Fruit fly (Drosophila melanogaster) whole organism, embryonic: ENCODE measurements around the gene CG34417.

Experiments used
- CG12769 ChIP-seq: fragments of 200-800 bp; sonication (Bioruptor generic); optimal IDR thresholded peaks from 2 replicates; lab custom pipeline; 2019; ENCODE audit warnings: missing biosample characterization, mild to moderate bottlenecking, missing genetic modification characterization, moderate library complexity
- CG13775 ChIP-seq: fragments of 200-800 bp; sonication (Bioruptor generic); optimal IDR thresholded peaks from 3 replicates; lab custom pipeline; 2017; ENCODE audit warnings: missing biosample characterization, mild to moderate bottlenecking, missing genetic modification characterization
- CG14710 ChIP-seq: fragments of 200-800 bp; sonication (Bioruptor generic); optimal IDR thresholded peaks from 3 replicates; lab custom pipeline; 2019; ENCODE audit warnings: missing biosample characterization, mild to moderate bottlenecking, missing genetic modification characterization, moderate library complexity
- CG15269 ChIP-seq: fragments of 200-800 bp; sonication (Bioruptor generic); optimal IDR thresholded peaks from 2 replicates; lab custom pipeline; 2018; ENCODE audit warnings: missing biosample characterization, mild to moderate bottlenecking, missing genetic modification characterization, moderate library complexity
- CG16813 ChIP-seq: fragments of 200-800 bp; sonication (Bioruptor generic); IDR thresholded peaks from 3 replicates; pipeline ENCODE4 v1.3.6; 2022; ENCODE audit warnings: missing biosample characterization, missing genetic modification characterization; ENCODE audit not compliant: partially characterized antibody
- CG18011 ChIP-seq: fragments of 200-800 bp; sonication (Bioruptor generic); optimal IDR thresholded peaks from 2 replicates; lab custom pipeline; 2017; ENCODE audit warnings: missing biosample characterization, missing genetic modification characterization, mild to moderate bottlenecking, moderate library complexity, missing genotype
- CG1832 ChIP-seq: fragments of 200-800 bp; sonication (Bioruptor generic); optimal IDR thresholded peaks from 2 replicates; lab custom pipeline; 2017; ENCODE audit warnings: missing biosample characterization, mild to moderate bottlenecking, missing genetic modification characterization, inconsistent platforms
- CG2199 ChIP-seq: fragments of 200-800 bp; sonication (Bioruptor generic); IDR thresholded peaks from 3 replicates; pipeline ENCODE4 v1.3.6; 2022; ENCODE audit warnings: missing biosample characterization, missing genetic modification characterization
- CG2889 ChIP-seq: fragments of 200-800 bp; sonication (Bioruptor generic); IDR thresholded peaks from 3 replicates; pipeline ENCODE4 v1.3.6; 2022; ENCODE audit warnings: missing biosample characterization, missing genetic modification characterization
- CG30431 ChIP-seq: fragments of 200-800 bp; sonication (Bioruptor generic); optimal IDR thresholded peaks from 2 replicates; lab custom pipeline; 2017; ENCODE audit warnings: missing biosample characterization, missing genetic modification characterization
- CG3065 ChIP-seq: fragments of 200-800 bp; sonication (Bioruptor generic); optimal IDR thresholded peaks from 2 replicates; lab custom pipeline; 2016; ENCODE audit warnings: missing biosample characterization, missing genetic modification characterization
- CG31388 ChIP-seq: fragments of 200-800 bp; sonication (Bioruptor generic); optimal IDR thresholded peaks from 2 replicates; lab custom pipeline; 2016; ENCODE audit warnings: missing biosample characterization, missing genetic modification characterization
- CG3163 ChIP-seq: fragments of 200-800 bp; sonication (Bioruptor generic); optimal IDR thresholded peaks from 3 replicates; lab custom pipeline; 2016; ENCODE audit warnings: missing biosample characterization, missing genetic modification characterization
- CG42726 ChIP-seq: fragments of 200-800 bp; sonication (Bioruptor generic); IDR thresholded peaks from 2 replicates; pipeline ENCODE4 v1.3.6; 2022; ENCODE audit warnings: missing biosample characterization, missing genetic modification characterization; ENCODE audit not compliant: partially characterized antibody
- CG4617 ChIP-seq: fragments of 200-800 bp; sonication (Bioruptor generic); optimal IDR thresholded peaks from 3 replicates; lab custom pipeline; 2016; ENCODE audit warnings: missing biosample characterization, missing genetic modification characterization, borderline replicate concordance
- CG5245 ChIP-seq: fragments of 200-800 bp; sonication (Bioruptor generic); optimal IDR thresholded peaks from 3 replicates; lab custom pipeline; 2016; ENCODE audit warnings: missing biosample characterization, missing genetic modification characterization
- CG7786 ChIP-seq: fragments of 200-800 bp; sonication (Bioruptor generic); optimal IDR thresholded peaks from 2 replicates; lab custom pipeline; 2016; ENCODE audit warnings: missing biosample characterization, missing genetic modification characterization
- CG7839 ChIP-seq: fragments of 200-800 bp; sonication (Bioruptor generic); optimal IDR thresholded peaks from 3 replicates; lab custom pipeline; 2018; ENCODE audit warnings: missing biosample characterization, mild to moderate bottlenecking, missing genetic modification characterization, moderate library complexity
- CG8290 ChIP-seq, 3 experiments: fragments of 200-800 bp; sonication (Bioruptor generic); optimal IDR thresholded peaks; 2 replicates each; lab custom pipeline; 2016 to 2019; ENCODE audit warnings: missing biosample characterization in 3 of 3, missing genetic modification characterization in 3 of 3, mild to moderate bottlenecking in 2 of 3, moderate library complexity in 1 of 3
- CG9215 ChIP-seq: fragments of 200-800 bp; sonication (Bioruptor generic); IDR thresholded peaks from 2 replicates; pipeline ENCODE4 v1.3.6; 2022; ENCODE audit warnings: missing biosample characterization, missing genetic modification characterization
- CoRest ChIP-seq: fragments of 200-800 bp; sonication (Bioruptor generic); optimal IDR thresholded peaks from 3 replicates; lab custom pipeline; 2018; ENCODE audit warnings: missing biosample characterization, mild to moderate bottlenecking, missing genetic modification characterization, moderate library complexity
- D19A ChIP-seq: fragments of 200-800 bp; optimal IDR thresholded peaks from 3 replicates; lab custom pipeline; 2019; ENCODE audit warnings: missing biosample characterization, mild to moderate bottlenecking, missing genetic modification characterization, moderate library complexity
- Dfd ChIP-seq, 2 experiments: fragments of >200 bp; optimal IDR thresholded peaks; 2 replicates each; lab custom pipeline; 2017; ENCODE audit warnings: missing biosample characterization in 2 of 2, missing genetic modification characterization in 2 of 2
- Dip2 ChIP-seq: fragments of 200-800 bp; sonication (Bioruptor generic); IDR thresholded peaks from 2 replicates; pipeline ENCODE4 v1.3.6; 2022; ENCODE audit warnings: missing biosample characterization, missing genetic modification characterization
- Dref ChIP-seq: fragments of 200-800 bp; sonication (Bioruptor generic); IDR thresholded peaks from 2 replicates; pipeline ENCODE4 v1.3.6; 2022; ENCODE audit warnings: missing biosample characterization, missing genetic modification characterization
- E2f2 ChIP-seq: fragments of 200-800 bp; sonication (Bioruptor generic); IDR thresholded peaks from 2 replicates; pipeline ENCODE4 v1.3.6; 2022; ENCODE audit warnings: missing biosample characterization, missing genetic modification characterization
- GATAe ChIP-seq: fragments of 200-800 bp; sonication (Bioruptor generic); conservative IDR thresholded peaks from 2 replicates; pipeline ENCODE4 v1.3.6; 2022; ENCODE audit warnings: missing biosample characterization, missing genetic modification characterization
- HLH4C ChIP-seq: fragments of 200-800 bp; sonication (Bioruptor generic); IDR thresholded peaks from 3 replicates; pipeline ENCODE4 v1.3.6; 2022; ENCODE audit warnings: missing biosample characterization, missing genetic modification characterization; ENCODE audit not compliant: partially characterized antibody
- HLH54F ChIP-seq: fragments of 200-800 bp; sonication (Bioruptor generic); optimal IDR thresholded peaks from 3 replicates; lab custom pipeline; 2016; ENCODE audit warnings: missing biosample characterization, missing genetic modification characterization
- Hey ChIP-seq: fragments of 200-800 bp; sonication (Bioruptor generic); optimal IDR thresholded peaks from 3 replicates; lab custom pipeline; 2018; ENCODE audit warnings: missing biosample characterization, mild to moderate bottlenecking, missing genetic modification characterization
- MESR4 ChIP-seq: fragments of 200-800 bp; sonication (Bioruptor generic); optimal IDR thresholded peaks from 2 replicates; lab custom pipeline; 2018; ENCODE audit warnings: missing biosample characterization, mild to moderate bottlenecking, missing genetic modification characterization, moderate library complexity
- Rx ChIP-seq: fragments of 200-800 bp; sonication (Bioruptor generic); IDR thresholded peaks from 2 replicates; pipeline ENCODE4 v1.3.6; 2022; ENCODE audit warnings: missing biosample characterization, missing genetic modification characterization
- ab ChIP-seq: fragments of 200-800 bp; sonication (Bioruptor generic); optimal IDR thresholded peaks from 2 replicates; lab custom pipeline; 2016; ENCODE audit warnings: missing biosample characterization, missing genetic modification characterization
- crp ChIP-seq, 2 experiments: fragments of 200-800 bp; sonication (Bioruptor generic); optimal IDR thresholded peaks; 2 replicates in 1 of 2; 3 replicates in 1 of 2; lab custom pipeline; 2017; ENCODE audit warnings: missing biosample characterization in 2 of 2, missing genetic modification characterization in 2 of 2, mild to moderate bottlenecking in 1 of 2, moderate library complexity in 1 of 2
- cwo ChIP-seq: fragments of 200-800 bp; sonication (Bioruptor generic); optimal IDR thresholded peaks from 3 replicates; lab custom pipeline; 2017; ENCODE audit warnings: missing biosample characterization, missing genetic modification characterization, mild to moderate bottlenecking, moderate library complexity, missing genetic modification reagents
- dmrt11E ChIP-seq: fragments of 200-800 bp; sonication (Bioruptor generic); optimal IDR thresholded peaks from 3 replicates; lab custom pipeline; 2018; ENCODE audit warnings: missing biosample characterization, mild to moderate bottlenecking, missing genetic modification characterization, moderate library complexity
- ftz-f1 ChIP-seq: fragments of 200-800 bp; sonication (Bioruptor generic); optimal IDR thresholded peaks from 2 replicates; lab custom pipeline; 2016; ENCODE audit warnings: missing biosample characterization, missing genetic modification characterization
- gcm ChIP-seq: fragments of 200-800 bp; sonication (Bioruptor generic); optimal IDR thresholded peaks from 2 replicates; lab custom pipeline; 2019; ENCODE audit warnings: missing biosample characterization, mild to moderate bottlenecking, missing genetic modification characterization, moderate library complexity
- jing ChIP-seq: fragments of 200-800 bp; sonication (Bioruptor generic); optimal IDR thresholded peaks from 2 replicates; lab custom pipeline; 2018; ENCODE audit warnings: missing biosample characterization, mild to moderate bottlenecking, missing genetic modification characterization
- psq ChIP-seq: fragments of 200-800 bp; sonication (Bioruptor generic); optimal IDR thresholded peaks from 2 replicates; lab custom pipeline; 2017; ENCODE audit warnings: missing biosample characterization, missing genetic modification characterization
- pum ChIP-seq: fragments of 200-800 bp; sonication (Bioruptor generic); optimal IDR thresholded peaks from 2 replicates; lab custom pipeline; 2016; ENCODE audit warnings: missing biosample characterization, missing genetic modification characterization
- ranshi ChIP-seq: fragments of 200-800 bp; sonication (Bioruptor generic); IDR thresholded peaks from 2 replicates; pipeline ENCODE4 v1.3.6; 2022; ENCODE audit warnings: missing biosample characterization, missing genetic modification characterization
- shn ChIP-seq: fragments of 200-800 bp; sonication (Bioruptor generic); optimal IDR thresholded peaks from 3 replicates; lab custom pipeline; 2016; ENCODE audit warnings: missing biosample characterization, missing genetic modification characterization
- sug ChIP-seq: fragments of 200-800 bp; optimal IDR thresholded peaks from 2 replicates; lab custom pipeline; 2019; ENCODE audit warnings: missing biosample characterization, mild to moderate bottlenecking, missing genetic modification characterization, moderate library complexity
- trem ChIP-seq: fragments of 200-800 bp; optimal IDR thresholded peaks from 3 replicates; lab custom pipeline; 2019; ENCODE audit warnings: missing biosample characterization, mild to moderate bottlenecking, missing genetic modification characterization, moderate library complexity
- tx ChIP-seq: fragments of 200-800 bp; sonication (Bioruptor generic); optimal IDR thresholded peaks from 2 replicates; lab custom pipeline; 2016; ENCODE audit warnings: missing biosample characterization, missing genetic modification characterization
- unpg ChIP-seq: fragments of 200-800 bp; sonication (Bioruptor generic); optimal IDR thresholded peaks from 3 replicates; lab custom pipeline; 2018; ENCODE audit warnings: missing biosample characterization, mild to moderate bottlenecking, missing genetic modification characterization, moderate library complexity
- wor ChIP-seq: fragments of 200-800 bp; sonication (Bioruptor generic); IDR thresholded peaks from 2 replicates; pipeline ENCODE4 v1.3.6; 2022; ENCODE audit warnings: missing biosample characterization, missing genetic modification characterization

Gene CG34417

DNA sequence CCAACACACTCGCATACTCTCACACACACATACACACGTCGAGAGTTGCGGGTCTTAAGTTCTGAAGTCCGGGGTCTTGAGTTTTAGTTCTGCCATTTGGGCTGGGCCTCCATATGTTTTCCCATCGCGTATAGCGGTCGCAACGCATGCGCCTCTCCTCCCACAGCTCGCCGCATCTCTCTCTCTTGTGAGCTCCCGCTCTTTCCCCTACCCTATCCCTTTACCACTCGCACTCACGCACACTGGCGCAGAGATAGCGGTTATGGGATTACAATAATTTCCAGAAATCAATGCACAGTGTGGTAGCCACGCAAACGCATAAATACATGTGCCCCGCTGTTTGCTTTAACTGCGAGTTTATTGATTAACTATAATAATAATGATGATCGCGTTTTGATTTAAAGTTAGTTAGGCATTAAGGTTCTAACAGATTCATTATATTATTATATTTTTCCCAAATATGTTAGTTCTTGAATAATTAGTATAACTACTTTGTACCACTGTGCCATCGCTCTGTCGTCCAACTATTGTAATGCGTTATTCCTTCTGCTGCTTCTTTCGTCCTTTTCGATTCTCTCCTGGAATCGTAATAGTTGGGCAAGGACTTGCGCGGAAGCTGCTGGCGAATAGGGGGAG lies 61.2 kb downstream of the CG34417 start (continued):
- peak; percentile 94 for TF ChIP-seq CG15269
- peak in 1 of 2 experiments; percentile 46 for TF ChIP-seq crp (GFP tag; optimal IDR thresholded peaks at IDR 0.05; lab: Kevin White, UChicago)
- peak; percentile 56 for TF ChIP-seq CG3065
- peak; percentile 78; the same call in 2 of the 3 replicates for TF ChIP-seq CG2199 (GFP tag; lab: Robert Waterston, UW)
- TF ChIP-seq CG8290 (GFP tag; optimal IDR thresholded peaks at IDR 0.05; lab: Kevin White, UChicago), result peak; percentile 76
- TF ChIP-seq CG8290 (tag; optimal IDR thresholded peaks at IDR 0.05; lab: Kevin White, UChicago), result peak; percentile 13 to 88
- TF ChIP-seq unpg (GFP tag; lab: Kevin White, UChicago), result peak; percentile 94
- peak; percentile 84 for TF ChIP-seq trem (tag; lab: Kevin White, UChicago)
- TF ChIP-seq HLH4C, result no peak
- TF ChIP-seq Dref, result peak; percentile 26; the same call in 1 of the 2 replicates
- TF ChIP-seq CG18011, result peak; percentile 73
- TF ChIP-seq CG7839 (tag; lab: Kevin White, UChicago), result peak; percentile 95
- peak; percentile 70 for TF ChIP-seq CG7786 (GFP tag; lab: Kevin White, UChicago)
- TF ChIP-seq cwo (GFP tag; lab: Kevin White, UChicago), result peak; percentile 93
- peak; percentile 92 for TF ChIP-seq gcm (GFP tag; lab: Kevin White, UChicago)
- peak; percentile 84 for TF ChIP-seq jing (GFP tag; lab: Kevin White, UChicago)
- peak; percentile 68; the same call in 1 of the 2 replicates for TF ChIP-seq GATAe (GFP tag; lab: Robert Waterston, UW)
- TF ChIP-seq D19A (tag; lab: Kevin White, UChicago), result peak; percentile 91
- TF ChIP-seq CG13775 (GFP tag; lab: Kevin White, UChicago), result peak; percentile 91
- TF ChIP-seq pum, result peak; percentile 81
- TF ChIP-seq CG5245, result peak; percentile 80
- peak; percentile 87 for TF ChIP-seq wor (GFP tag; lab: Robert Waterston, UW)
- peak; percentile 77 for TF ChIP-seq Rx
- peak; percentile 89 for TF ChIP-seq sug (tag; lab: Kevin White, UChicago)
- peak; percentile 89 for TF ChIP-seq dmrt11E
- TF ChIP-seq Dfd (GFP tag; optimal IDR thresholded peaks at IDR 0.05; lab: Kevin White, UChicago), result no peak
- peak; percentile 47 for TF ChIP-seq CG31388 (GFP tag; lab: Kevin White, UChicago)
- TF ChIP-seq tx, result peak; percentile 67
- TF ChIP-seq HLH54F, result peak; percentile 82
- TF ChIP-seq shn, result peak; percentile 61
- TF ChIP-seq ab, result peak; percentile 52
- TF ChIP-seq CG30431, result peak; percentile 90
- TF ChIP-seq CG1832 (GFP tag; lab: Kevin White, UChicago), result peak; percentile 88
- TF ChIP-seq CG42726 (GFP tag; lab: Robert Waterston, UW), result peak; percentile 7; the same call in 1 of the 2 replicates
- peak; percentile 34 for TF ChIP-seq Hey (tag; lab: Kevin White, UChicago)
- TF ChIP-seq CG14710 (tag; lab: Kevin White, UChicago), result peak; percentile 91
- TF ChIP-seq CG4617, result peak; percentile 63
- peak; percentile 51 for TF ChIP-seq psq (GFP tag; lab: Kevin White, UChicago)
- TF ChIP-seq CG12769 (tag; lab: Kevin White, UChicago), result peak; percentile 82
- TF ChIP-seq E2f2 (GFP tag; lab: Robert Waterston, UW), result peak; percentile 74
- TF ChIP-seq MESR4 (GFP tag; lab: Kevin White, UChicago), result peak; percentile 2
- TF ChIP-seq CoRest, result peak; percentile 94
- peak; percentile 46 for TF ChIP-seq CG3163 (GFP tag; lab: Kevin White, UChicago)
- TF ChIP-seq CG2889 (GFP tag; lab: Robert Waterston, UW), result peak; percentile 87
- peak; percentile 33 for TF ChIP-seq ftz-f1
- peak; percentile 88 for TF ChIP-seq ranshi (GFP tag; lab: Robert Waterston, UW)
- TF ChIP-seq Dip2, result peak; percentile 52; the same call in 1 of the 2 replicates
- TF ChIP-seq CG9215 (GFP tag; lab: Robert Waterston, UW), result peak; percentile 82
- TF ChIP-seq CG16813 (GFP tag; lab: Robert Waterston, UW), result 0 out of 3 replicates have a peak, but pooled peaks have one; percentile 38
